Worm (Caenorhabditis elegans) whole organism, L3 larva: ENCODE results near the gene cln-3.1.

Experiments used
- R02D3.7 ChIP-seq: fragments of 150-350 bp; optimal IDR thresholded peaks from 2 replicates; lab custom pipeline; 2014; ENCODE audit warnings: missing biosample characterization, missing genetic modification characterization
- ZK546.5 ChIP-seq: sonication (generic microtip); optimal IDR thresholded peaks from 2 replicates; lab custom pipeline; 2017; ENCODE audit warnings: missing biosample characterization, missing genetic modification characterization
- aly-2 ChIP-seq: fragments of 150-350 bp; optimal IDR thresholded peaks from 2 replicates; lab custom pipeline; 2014; ENCODE audit warnings: missing biosample characterization, missing genetic modification characterization
- ama-1 ChIP-seq: fragments of 150-350 bp; optimal IDR thresholded peaks from 2 replicates; lab custom pipeline; 2018
- ceh-16 ChIP-seq: sonication (generic microtip); optimal IDR thresholded peaks from 2 replicates; lab custom pipeline; 2017; ENCODE audit warnings: missing biosample characterization, missing genetic modification characterization
- ceh-82 ChIP-seq: fragments of 150-350 bp; optimal IDR thresholded peaks from 2 replicates; lab custom pipeline; 2014; ENCODE audit warnings: missing biosample characterization, missing genetic modification characterization
- daf-12 ChIP-seq: fragments of 150-350 bp; optimal IDR thresholded peaks from 2 replicates; lab custom pipeline; 2014; ENCODE audit warnings: missing biosample characterization, missing genetic modification reagents, missing genetic modification characterization
- egl-27 ChIP-seq: sonication (generic microtip); optimal IDR thresholded peaks from 4 replicates; lab custom pipeline; 2017; ENCODE audit warnings: missing biosample characterization, missing genetic modification reagents, missing genetic modification characterization
- egl-5 ChIP-seq: fragments of 150-350 bp; optimal IDR thresholded peaks from 2 replicates; lab custom pipeline; 2017; ENCODE audit warnings: missing biosample characterization, missing genetic modification reagents, missing genetic modification characterization, inconsistent platforms
- elt-1 ChIP-seq: fragments of 150-350 bp; optimal IDR thresholded peaks from 2 replicates; lab custom pipeline; 2014; ENCODE audit warnings: missing biosample characterization, missing genetic modification characterization
- elt-2 ChIP-seq: sonication (generic microtip); optimal IDR thresholded peaks from 2 replicates; lab custom pipeline; 2016; ENCODE audit warnings: missing genetic modification reagents, mild to moderate bottlenecking, missing genetic modification characterization, missing compliant biosample characterization
- elt-3 ChIP-seq, 3 experiments: fragments of 150-350 bp in 1 of 3; sonication (generic microtip) in 2 of 3; optimal IDR thresholded peaks; 2 replicates in 2 of 3; 4 replicates in 1 of 3; lab custom pipeline; 2014 to 2017; ENCODE audit warnings: missing biosample characterization in 3 of 3, missing genetic modification characterization in 3 of 3
- eor-1 ChIP-seq, 2 experiments: fragments of 150-350 bp; optimal IDR thresholded peaks; 2 replicates each; lab custom pipeline; 2014 to 2018; ENCODE audit warnings: missing biosample characterization in 2 of 2, missing genetic modification characterization in 2 of 2
- fkh-10 ChIP-seq: sonication (generic microtip); optimal IDR thresholded peaks from 2 replicates; lab custom pipeline; 2017; ENCODE audit warnings: missing biosample characterization, missing genetic modification reagents, missing genetic modification characterization
- fkh-2 ChIP-seq: fragments of 150-350 bp; optimal IDR thresholded peaks from 2 replicates; lab custom pipeline; 2014; ENCODE audit warnings: missing biosample characterization, missing genetic modification reagents, missing genetic modification characterization
- fos-1 ChIP-seq: fragments of 150-350 bp; optimal IDR thresholded peaks from 2 replicates; lab custom pipeline; 2014; ENCODE audit warnings: missing biosample characterization, missing genetic modification characterization
- hmg-11 ChIP-seq: sonication (generic microtip); optimal IDR thresholded peaks from 2 replicates; lab custom pipeline; 2016; ENCODE audit warnings: missing genetic modification characterization, missing compliant biosample characterization
- jun-1 ChIP-seq: fragments of 150-350 bp; optimal IDR thresholded peaks from 2 replicates; lab custom pipeline; 2014; ENCODE audit warnings: missing biosample characterization, missing genetic modification reagents, missing genetic modification characterization
- lin-15B ChIP-seq: fragments of 150-350 bp; optimal IDR thresholded peaks from 2 replicates; lab custom pipeline; 2014; ENCODE audit warnings: missing biosample characterization, missing genetic modification characterization
- lin-39 ChIP-seq: fragments of 150-350 bp; optimal IDR thresholded peaks from 2 replicates; lab custom pipeline; 2018; ENCODE audit warnings: missing biosample characterization, missing genetic modification reagents, missing genetic modification characterization
- lsy-12 ChIP-seq: sonication (generic microtip); optimal IDR thresholded peaks from 2 replicates; lab custom pipeline; 2016; ENCODE audit warnings: mild to moderate bottlenecking, missing genetic modification characterization, missing compliant biosample characterization
- mdl-1 ChIP-seq: fragments of 150-350 bp; optimal IDR thresholded peaks from 2 replicates; lab custom pipeline; 2014; ENCODE audit warnings: missing biosample characterization, missing genetic modification characterization
- mml-1 ChIP-seq: fragments of 150-350 bp; sonication (generic microtip); optimal IDR thresholded peaks from 3 replicates; lab custom pipeline; 2014; ENCODE audit warnings: missing biosample characterization, missing genetic modification characterization
- nfya-1 ChIP-seq: sonication (generic microtip); optimal IDR thresholded peaks from 2 replicates; lab custom pipeline; 2017; ENCODE audit warnings: missing genetic modification characterization, mild to moderate bottlenecking, missing compliant biosample characterization, antibody characterized with exemption, moderate library complexity; ENCODE audit not compliant: insufficient read depth
- nhr-11 ChIP-seq: fragments of 150-350 bp; optimal IDR thresholded peaks from 2 replicates; lab custom pipeline; 2014; ENCODE audit warnings: missing biosample characterization, missing genetic modification characterization
- nhr-12 ChIP-seq: fragments of 150-350 bp; optimal IDR thresholded peaks from 2 replicates; lab custom pipeline; 2014; ENCODE audit warnings: missing biosample characterization, missing genetic modification characterization
- nhr-23 ChIP-seq: fragments of 150-350 bp; optimal IDR thresholded peaks from 2 replicates; lab custom pipeline; 2014; ENCODE audit warnings: missing biosample characterization, missing genetic modification reagents, missing genetic modification characterization
- nhr-237 ChIP-seq: fragments of 150-350 bp; optimal IDR thresholded peaks from 2 replicates; lab custom pipeline; 2014; ENCODE audit warnings: missing biosample characterization, missing genetic modification characterization
- nhr-25 ChIP-seq: sonication (generic microtip); optimal IDR thresholded peaks from 2 replicates; lab custom pipeline; 2017; ENCODE audit warnings: missing biosample characterization, missing genetic modification characterization
- nhr-28 ChIP-seq: fragments of 150-350 bp; optimal IDR thresholded peaks from 2 replicates; lab custom pipeline; 2014; ENCODE audit warnings: missing biosample characterization, missing genetic modification characterization
- nhr-43 ChIP-seq: sonication (generic microtip); optimal IDR thresholded peaks from 2 replicates; lab custom pipeline; 2016; ENCODE audit warnings: mild to moderate bottlenecking, missing genetic modification characterization, missing compliant biosample characterization; ENCODE audit not compliant: poor library complexity, severe bottlenecking
- pha-4 ChIP-seq: fragments of 150-350 bp; optimal IDR thresholded peaks from 2 replicates; lab custom pipeline; 2014; ENCODE audit warnings: missing biosample characterization, missing genetic modification reagents, missing genetic modification characterization
- pqm-1 ChIP-seq: fragments of 150-350 bp; optimal IDR thresholded peaks from 2 replicates; lab custom pipeline; 2017; ENCODE audit warnings: missing biosample characterization, missing genetic modification characterization, inconsistent platforms
- skn-1 ChIP-seq: fragments of 150-350 bp; optimal IDR thresholded peaks from 2 replicates; lab custom pipeline; 2014; ENCODE audit warnings: missing biosample characterization, missing genetic modification characterization
- snpc-4 ChIP-seq: fragments of 150-350 bp; optimal IDR thresholded peaks from 2 replicates; lab custom pipeline; 2014; ENCODE audit warnings: missing biosample characterization, missing genetic modification characterization
- tbx-2 ChIP-seq: sonication (generic microtip); optimal IDR thresholded peaks from 2 replicates; lab custom pipeline; 2016; ENCODE audit warnings: mild to moderate bottlenecking, missing genetic modification characterization, missing compliant biosample characterization
- unc-39 ChIP-seq: sonication (generic microtip); optimal IDR thresholded peaks from 4 replicates; lab custom pipeline; 2017; ENCODE audit warnings: missing biosample characterization, missing genetic modification characterization
- unc-62 ChIP-seq: fragments of 150-350 bp; sonication (generic microtip); optimal IDR thresholded peaks from 4 replicates; lab custom pipeline; 2014; ENCODE audit warnings: missing biosample characterization, missing genetic modification reagents, missing genetic modification characterization
- zag-1 ChIP-seq: fragments of 150-350 bp; optimal IDR thresholded peaks from 2 replicates; lab custom pipeline; 2014; ENCODE audit warnings: missing biosample characterization, missing genetic modification characterization
- ztf-11 ChIP-seq: fragments of 150-350 bp; optimal IDR thresholded peaks from 2 replicates; lab custom pipeline; 2014; ENCODE audit warnings: missing biosample characterization, missing genetic modification characterization
- ztf-4 ChIP-seq: fragments of 150-350 bp; optimal IDR thresholded peaks from 2 replicates; lab custom pipeline; 2014; ENCODE audit warnings: missing biosample characterization, missing genetic modification characterization

Gene cln-3.1

ce11 chrV:11265482-11265881, at the start of gene cln-3.1:
Gene cln-3.1 (minus strand): TSS chrV:11265652.
- TF ChIP-seq lin-15B (tag; lab: Kevin White, UChicago) (no peak), lsy-12 (tag; lab: Kevin White, UChicago) (no peak), nhr-237 (tag; lab: Kevin White, UChicago) (no peak), jun-1 (tag; lab: Kevin White, UChicago) (no peak), daf-12 (tag; lab: Kevin White, UChicago) (no peak), fkh-10 (GFP tag; lab: Kevin White, UChicago) (no peak), pqm-1 (tag; lab: Kevin White, UChicago) (peak; percentile 28), ceh-16 (tag; lab: Kevin White, UChicago) (no peak), elt-2 (peak; percentile 64), eor-1 (tag; optimal IDR thresholded peaks at IDR 0.05; lab: Kevin White, UChicago) (no peak)

ce11 chrV:11314025-11314880, 48.8 kb upstream of the cln-3.1 start:
- peak; percentile 41 for TF ChIP-seq elt-1 (tag; lab: Kevin White, UChicago)
- no peak for TF ChIP-seq zag-1 (tag; lab: Kevin White, UChicago)
- TF ChIP-seq skn-1 = peak; percentile 60
- TF ChIP-seq pha-4 (tag; lab: Kevin White, UChicago) = peak; percentile 88
- TF ChIP-seq nhr-11 (tag; lab: Kevin White, UChicago) = no peak
- no peak for TF ChIP-seq nhr-28 (tag; lab: Kevin White, UChicago)
- TF ChIP-seq elt-2 = peak; percentile 77
- peak; percentile 39 for TF ChIP-seq pqm-1 (tag; lab: Kevin White, UChicago)
- TF ChIP-seq R02D3.7 (tag; lab: Kevin White, UChicago) = peak; percentile 36
- TF ChIP-seq hmg-11 (tag; lab: Kevin White, UChicago) = peak; percentile 84
- TF ChIP-seq nhr-25 = peak; percentile 81
- no peak for TF ChIP-seq mdl-1 (tag; lab: Kevin White, UChicago)
- no peak for TF ChIP-seq ama-1 (lab: Kevin White, UChicago)
- peak; percentile 55 for TF ChIP-seq egl-27 (tag; lab: Kevin White, UChicago)
- peak; percentile 53 for TF ChIP-seq nfya-1 (tag; lab: Kevin White, UChicago)
- TF ChIP-seq lin-15B (tag; lab: Kevin White, UChicago) = peak; percentile 24
- TF ChIP-seq fkh-2 (tag; lab: Kevin White, UChicago) = no peak
- TF ChIP-seq unc-39 (tag; lab: Kevin White, UChicago) = no peak
- TF ChIP-seq fos-1 (tag; lab: Kevin White, UChicago) = peak; percentile 74
- peak; percentile 74 for TF ChIP-seq tbx-2
- peak; percentile 80 for TF ChIP-seq lsy-12 (tag; lab: Kevin White, UChicago)
- peak; percentile 67 for TF ChIP-seq egl-5 (tag; lab: Kevin White, UChicago)
- TF ChIP-seq jun-1 (tag; lab: Kevin White, UChicago) = peak; percentile 55
- no peak for TF ChIP-seq aly-2 (tag; lab: Kevin White, UChicago)
- peak; percentile 18 for TF ChIP-seq ztf-4 (tag; lab: Kevin White, UChicago)
- TF ChIP-seq lin-39 = peak; percentile 77
- no peak for TF ChIP-seq nhr-12 (tag; lab: Kevin White, UChicago)
- TF ChIP-seq ZK546.5 (tag; lab: Kevin White, UChicago) = no peak
- peak in 1 of 3 experiments; percentile 64 for TF ChIP-seq elt-3 (tag; optimal IDR thresholded peaks at IDR 0.05; lab: Kevin White, UChicago)
- TF ChIP-seq snpc-4 (tag; lab: Kevin White, UChicago) = peak; percentile 40
- TF ChIP-seq nhr-43 = peak; percentile 83
- peak; percentile 76 for TF ChIP-seq nhr-23 (tag; lab: Kevin White, UChicago)
- TF ChIP-seq ceh-82 (tag; lab: Kevin White, UChicago) = peak; percentile 95
- peak; percentile 52 for TF ChIP-seq ztf-11
- TF ChIP-seq unc-62 = peak; percentile 75
- peak; percentile 57 for TF ChIP-seq mml-1
